Fruit fly (Drosophila melanogaster) whole organism, prepupa: ENCODE measurements around the gene papi.

Experiments
- CG11762 ChIP-seq: fragments of 200-800 bp; sonication (Bioruptor generic); optimal IDR thresholded peaks from 3 replicates; lab custom pipeline; 2016; ENCODE audit warnings: missing biosample characterization, missing genetic modification characterization; ENCODE audit not compliant: insufficient read depth
- CG1621 ChIP-seq: fragments of 200-800 bp; sonication (Bioruptor generic); optimal IDR thresholded peaks from 3 replicates; lab custom pipeline; 2018; ENCODE audit warnings: missing biosample characterization, mild to moderate bottlenecking, missing genetic modification characterization
- Ets21C ChIP-seq: fragments of 200-800 bp; sonication (Bioruptor generic); optimal IDR thresholded peaks from 3 replicates; lab custom pipeline; 2016; ENCODE audit warnings: missing biosample characterization, missing genetic modification characterization
- fd59A ChIP-seq: fragments of 200-800 bp; sonication (Bioruptor generic); optimal IDR thresholded peaks from 2 replicates; lab custom pipeline; 2017; ENCODE audit warnings: missing biosample characterization, mild to moderate bottlenecking, missing genetic modification characterization, missing genetic modification reagents

DNA sequence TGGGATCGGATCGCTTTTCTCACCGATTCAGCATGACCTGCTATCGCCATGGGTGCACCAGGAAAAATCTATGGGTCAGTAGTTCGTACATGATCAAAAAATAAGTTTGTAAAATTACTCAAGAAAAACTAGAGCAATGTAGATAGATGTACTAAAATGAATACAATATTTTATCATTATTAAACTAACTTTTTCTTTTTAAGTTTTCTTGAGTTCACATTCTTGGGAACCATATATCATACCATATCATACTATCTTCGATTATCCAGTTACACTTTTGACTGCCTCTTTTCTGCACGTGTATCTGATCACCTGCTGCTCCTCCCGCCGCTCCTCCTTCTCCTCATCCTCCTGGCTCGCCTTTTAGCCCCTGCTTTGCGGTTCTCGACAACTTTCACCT, 35.2 kb upstream of the papi start:
- TF ChIP-seq Ets21C (peak; percentile 6), fd59A (GFP tag; lab: Kevin White, UChicago) (no peak), CG11762 (peak; percentile 2), CG1621 (no peak)
